Worm (Caenorhabditis elegans): ENCODE data around the gene sri-29.

DNA sequence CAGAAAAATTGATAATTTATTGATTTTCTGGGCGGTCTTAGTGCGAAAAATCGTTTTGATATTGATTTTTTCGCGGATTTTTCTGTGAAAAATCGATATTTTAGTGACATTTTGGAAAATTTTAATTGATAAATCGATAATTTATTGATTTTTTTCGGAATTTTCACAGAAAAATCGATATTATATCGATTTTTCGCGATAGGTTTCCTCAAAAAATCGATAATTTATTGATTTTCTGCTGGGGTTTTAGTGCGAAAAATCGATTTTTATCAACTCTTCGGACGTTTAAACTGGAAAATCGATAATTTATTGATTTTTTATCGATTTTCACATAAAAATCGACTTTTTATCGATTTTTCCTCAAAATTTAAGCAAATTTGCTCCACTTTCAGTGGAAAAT is 23.3 kb downstream of the sri-29 start:
- TF ChIP-seq lin-15B (tag; optimal IDR thresholded peaks at IDR 0.05) (no peak), nhr-237 (tag; optimal IDR thresholded peaks at IDR 0.05) (no peak)

All from whole organism, L3 larva.